Fruit fly (Drosophila melanogaster) whole organism, embryonic: ENCODE data around the gene swa.

Source experiments
- Antp ChIP-seq: fragments of 200-800 bp; sonication (Bioruptor generic); optimal IDR thresholded peaks from 3 replicates; lab custom pipeline; 2016; ENCODE audit warnings: missing biosample characterization, missing genetic modification characterization
- Atf3 ChIP-seq: fragments of 200-800 bp; sonication (Bioruptor generic); optimal IDR thresholded peaks from 3 replicates; lab custom pipeline; 2016; ENCODE audit warnings: missing biosample characterization, missing genetic modification characterization
- CG12155 ChIP-seq: fragments of 200-800 bp; sonication (Bioruptor generic); optimal IDR thresholded peaks from 3 replicates; lab custom pipeline; 2016; ENCODE audit warnings: missing biosample characterization, missing genetic modification characterization
- CG13624 ChIP-seq: fragments of 200-800 bp; sonication (Bioruptor generic); optimal IDR thresholded peaks from 2 replicates; lab custom pipeline; 2016; ENCODE audit warnings: missing biosample characterization, missing genetic modification characterization
- CG13775 ChIP-seq: fragments of 200-800 bp; sonication (Bioruptor generic); optimal IDR thresholded peaks from 3 replicates; lab custom pipeline; 2017; ENCODE audit warnings: missing biosample characterization, mild to moderate bottlenecking, missing genetic modification characterization
- CG14965 ChIP-seq: fragments of 200-800 bp; sonication (Bioruptor generic); optimal IDR thresholded peaks from 2 replicates; lab custom pipeline; 2016; ENCODE audit warnings: missing biosample characterization, missing genetic modification characterization, borderline replicate concordance
- CG16863 ChIP-seq: fragments of 200-800 bp; sonication (Bioruptor generic); optimal IDR thresholded peaks from 3 replicates; lab custom pipeline; 2016; ENCODE audit warnings: missing biosample characterization, missing genetic modification characterization
- CG17361 ChIP-seq: fragments of 200-800 bp; sonication (Bioruptor generic); IDR thresholded peaks from 3 replicates; pipeline ENCODE4 v1.3.6; 2022; ENCODE audit warnings: missing biosample characterization, missing genetic modification characterization
- CG17612 ChIP-seq: fragments of 200-800 bp; sonication (Bioruptor generic); IDR thresholded peaks from 2 replicates; pipeline ENCODE4 v1.3.6; 2022; ENCODE audit warnings: missing biosample characterization, missing genetic modification characterization
- CG17829 ChIP-seq: fragments of 200-800 bp; optimal IDR thresholded peaks from 2 replicates; lab custom pipeline; 2019; ENCODE audit warnings: missing biosample characterization, mild to moderate bottlenecking, missing genetic modification characterization, moderate library complexity
- CG30403 ChIP-seq: fragments of 200-800 bp; sonication (Bioruptor generic); optimal IDR thresholded peaks from 3 replicates; lab custom pipeline; 2016; ENCODE audit warnings: missing biosample characterization, missing genetic modification characterization
- CG32532 ChIP-seq: fragments of 200-800 bp; sonication (Bioruptor generic); IDR thresholded peaks from 2 replicates; pipeline ENCODE4 v1.3.6; 2022; ENCODE audit warnings: missing biosample characterization, missing genetic modification characterization
- CG5245 ChIP-seq: fragments of 200-800 bp; sonication (Bioruptor generic); optimal IDR thresholded peaks from 3 replicates; lab custom pipeline; 2016; ENCODE audit warnings: missing biosample characterization, missing genetic modification characterization
- CG8359 ChIP-seq: fragments of 200-800 bp; sonication (Bioruptor generic); optimal IDR thresholded peaks from 2 replicates; lab custom pipeline; 2017; ENCODE audit warnings: missing biosample characterization, mild to moderate bottlenecking, missing genetic modification characterization, borderline replicate concordance
- CG8924 ChIP-seq: fragments of 200-800 bp; optimal IDR thresholded peaks from 3 replicates; lab custom pipeline; 2019; ENCODE audit warnings: missing biosample characterization, mild to moderate bottlenecking, missing genetic modification characterization, moderate library complexity
- CG9609 ChIP-seq: fragments of 200-800 bp; sonication (Bioruptor generic); optimal IDR thresholded peaks from 3 replicates; lab custom pipeline; 2016; ENCODE audit warnings: missing biosample characterization, missing genetic modification characterization
- CoRest ChIP-seq: fragments of 200-800 bp; sonication (Bioruptor generic); optimal IDR thresholded peaks from 3 replicates; lab custom pipeline; 2018; ENCODE audit warnings: missing biosample characterization, mild to moderate bottlenecking, missing genetic modification characterization, moderate library complexity
- D19A ChIP-seq: fragments of 200-800 bp; optimal IDR thresholded peaks from 3 replicates; lab custom pipeline; 2019; ENCODE audit warnings: missing biosample characterization, mild to moderate bottlenecking, missing genetic modification characterization, moderate library complexity
- Dfd ChIP-seq, 2 experiments: fragments of >200 bp; optimal IDR thresholded peaks; 2 replicates each; lab custom pipeline; 2017; ENCODE audit warnings: missing biosample characterization in 2 of 2, missing genetic modification characterization in 2 of 2
- Ets97D ChIP-seq: fragments of 200-800 bp; sonication (Bioruptor generic); optimal IDR thresholded peaks from 3 replicates; lab custom pipeline; 2016; ENCODE audit warnings: missing biosample characterization, missing genetic modification characterization
- Hand ChIP-seq: fragments of 200-800 bp; sonication (Bioruptor generic); optimal IDR thresholded peaks from 2 replicates; lab custom pipeline; 2017; ENCODE audit warnings: mild to moderate bottlenecking, missing biosample characterization, missing genetic modification reagents, missing genetic modification characterization
- Jarid2 ChIP-seq: fragments of 200-800 bp; sonication (Bioruptor generic); optimal IDR thresholded peaks from 3 replicates; lab custom pipeline; 2017; ENCODE audit warnings: mild to moderate bottlenecking, missing biosample characterization, missing genetic modification reagents, missing genetic modification characterization
- Kr ChIP-seq: fragments of 200-800 bp; sonication (Bioruptor generic); optimal IDR thresholded peaks from 2 replicates; lab custom pipeline; 2017; ENCODE audit warnings: missing biosample characterization, mild to moderate bottlenecking, missing genetic modification characterization
- MESR4 ChIP-seq: fragments of 200-800 bp; sonication (Bioruptor generic); optimal IDR thresholded peaks from 2 replicates; lab custom pipeline; 2018; ENCODE audit warnings: missing biosample characterization, mild to moderate bottlenecking, missing genetic modification characterization, moderate library complexity
- Max ChIP-seq: fragments of 200-800 bp; sonication (Bioruptor generic); optimal IDR thresholded peaks from 2 replicates; lab custom pipeline; 2016; ENCODE audit warnings: missing biosample characterization, mild to moderate bottlenecking, missing genetic modification characterization
- Optix ChIP-seq: fragments of 200-800 bp; sonication (Bioruptor generic); IDR thresholded peaks from 3 replicates; pipeline ENCODE4 v1.3.6; 2022; ENCODE audit warnings: missing biosample characterization, missing genetic modification characterization
- Pdp1 ChIP-seq, 2 experiments: fragments of 200-800 bp; sonication (Bioruptor generic); optimal IDR thresholded peaks; 3 replicates each; lab custom pipeline; 2016; ENCODE audit warnings: missing biosample characterization in 2 of 2, missing genetic modification characterization in 2 of 2, mild to moderate bottlenecking in 1 of 2, moderate library complexity in 1 of 2
- Xrp1 ChIP-seq: fragments of 200-800 bp; sonication (Bioruptor generic); IDR thresholded peaks from 2 replicates; pipeline ENCODE4 v1.3.6; 2022; ENCODE audit warnings: missing biosample characterization, missing genetic modification characterization
- ac ChIP-seq: fragments of 200-800 bp; sonication (Bioruptor generic); optimal IDR thresholded peaks from 3 replicates; lab custom pipeline; 2017; ENCODE audit warnings: missing biosample characterization, mild to moderate bottlenecking, missing genetic modification characterization
- aop ChIP-seq: fragments of 200-800 bp; sonication (Bioruptor generic); IDR thresholded peaks from 2 replicates; pipeline ENCODE4 v1.3.6; 2022; ENCODE audit warnings: missing biosample characterization, missing genetic modification characterization
- cato ChIP-seq: fragments of 200-800 bp; sonication (Bioruptor generic); optimal IDR thresholded peaks from 2 replicates; lab custom pipeline; 2016; ENCODE audit warnings: missing biosample characterization, missing genetic modification characterization, borderline replicate concordance
- corto ChIP-seq: fragments of 200-800 bp; sonication (Bioruptor generic); optimal IDR thresholded peaks from 2 replicates; lab custom pipeline; 2016; ENCODE audit warnings: missing biosample characterization, mild to moderate bottlenecking, missing genetic modification characterization, moderate library complexity
- esg ChIP-seq: fragments of 200-800 bp; sonication (Bioruptor generic); conservative IDR thresholded peaks from 2 replicates; pipeline ENCODE4 v1.3.6; 2022; ENCODE audit warnings: missing biosample characterization, missing genetic modification characterization
- gt ChIP-seq: fragments of 200-800 bp; sonication (Bioruptor generic); IDR thresholded peaks from 2 replicates; pipeline ENCODE4 v1.3.6; 2022; ENCODE audit warnings: missing biosample characterization, missing genetic modification characterization
- ham ChIP-seq: fragments of 200-800 bp; sonication (Bioruptor generic); IDR thresholded peaks from 2 replicates; pipeline ENCODE4 v1.3.6; 2022; ENCODE audit warnings: missing biosample characterization, missing genetic modification characterization
- hbn ChIP-seq: fragments of 200-800 bp; sonication (Bioruptor generic); IDR thresholded peaks from 2 replicates; pipeline ENCODE4 v1.3.6; 2022; ENCODE audit warnings: missing biosample characterization, missing genetic modification characterization; ENCODE audit not compliant: partially characterized antibody
- hth ChIP-seq: fragments of >200 bp; optimal IDR thresholded peaks from 2 replicates; lab custom pipeline; 2017; ENCODE audit warnings: inconsistent platforms
- kah ChIP-seq: fragments of 200-800 bp; sonication (Bioruptor generic); optimal IDR thresholded peaks from 2 replicates; lab custom pipeline; 2018; ENCODE audit warnings: missing biosample characterization, mild to moderate bottlenecking, missing genetic modification characterization
- lmd ChIP-seq: fragments of 200-800 bp; sonication (Bioruptor generic); IDR thresholded peaks from 2 replicates; pipeline ENCODE4 v1.3.6; 2022; ENCODE audit warnings: missing biosample characterization, missing genetic modification characterization
- nau ChIP-seq: fragments of 200-800 bp; sonication (Bioruptor generic); optimal IDR thresholded peaks from 3 replicates; lab custom pipeline; 2017; ENCODE audit warnings: missing biosample characterization, mild to moderate bottlenecking, missing genetic modification characterization, missing genetic modification reagents
- nmo ChIP-seq: fragments of 200-800 bp; sonication (Bioruptor generic); optimal IDR thresholded peaks from 2 replicates; lab custom pipeline; 2018; ENCODE audit warnings: missing biosample characterization, mild to moderate bottlenecking, missing genetic modification characterization, moderate library complexity
- otp ChIP-seq: fragments of 200-800 bp; sonication (Bioruptor generic); IDR thresholded peaks from 3 replicates; pipeline ENCODE4, ENCODE4 v1.3.6; 2022; ENCODE audit warnings: missing biosample characterization, missing genetic modification characterization
- pum ChIP-seq: fragments of 200-800 bp; sonication (Bioruptor generic); optimal IDR thresholded peaks from 2 replicates; lab custom pipeline; 2016; ENCODE audit warnings: missing biosample characterization, missing genetic modification characterization
- repo ChIP-seq: fragments of 200-800 bp; sonication (Bioruptor generic); optimal IDR thresholded peaks from 2 replicates; lab custom pipeline; 2016; ENCODE audit warnings: missing biosample characterization, missing genetic modification characterization
- sd ChIP-seq: fragments of 200-800 bp; sonication (Bioruptor generic); optimal IDR thresholded peaks from 3 replicates; lab custom pipeline; 2018; ENCODE audit warnings: missing biosample characterization, mild to moderate bottlenecking, missing genetic modification characterization, moderate library complexity
- sr ChIP-seq: fragments of 200-800 bp; sonication (Bioruptor generic); IDR thresholded peaks from 3 replicates; pipeline ENCODE4 v1.3.6; 2022; ENCODE audit warnings: missing biosample characterization, missing genetic modification characterization
- stwl ChIP-seq: fragments of 200-800 bp; sonication (Bioruptor generic); optimal IDR thresholded peaks from 3 replicates; lab custom pipeline; 2018; ENCODE audit warnings: missing biosample characterization, mild to moderate bottlenecking, missing genetic modification characterization, moderate library complexity
- tna ChIP-seq: fragments of 200-800 bp; sonication (Bioruptor generic); IDR thresholded peaks from 2 replicates; pipeline ENCODE4 v1.3.6; 2022; ENCODE audit warnings: missing biosample characterization, missing genetic modification characterization; ENCODE audit not compliant: partially characterized antibody
- toy ChIP-seq: fragments of 200-800 bp; sonication (Bioruptor generic); IDR thresholded peaks from 2 replicates; pipeline ENCODE4 v1.3.6; 2022; ENCODE audit warnings: missing biosample characterization, missing genetic modification characterization
- unc-4 ChIP-seq: fragments of 200-800 bp; sonication (Bioruptor generic); IDR thresholded peaks from 2 replicates; pipeline ENCODE4 v1.3.6; 2022; ENCODE audit warnings: missing biosample characterization, missing genetic modification characterization; ENCODE audit not compliant: partially characterized antibody
- wek ChIP-seq: fragments of 200-800 bp; sonication (Bioruptor generic); optimal IDR thresholded peaks from 3 replicates; lab custom pipeline; 2018; ENCODE audit warnings: missing biosample characterization, mild to moderate bottlenecking, missing genetic modification characterization, moderate library complexity

The swa gene

DNA sequence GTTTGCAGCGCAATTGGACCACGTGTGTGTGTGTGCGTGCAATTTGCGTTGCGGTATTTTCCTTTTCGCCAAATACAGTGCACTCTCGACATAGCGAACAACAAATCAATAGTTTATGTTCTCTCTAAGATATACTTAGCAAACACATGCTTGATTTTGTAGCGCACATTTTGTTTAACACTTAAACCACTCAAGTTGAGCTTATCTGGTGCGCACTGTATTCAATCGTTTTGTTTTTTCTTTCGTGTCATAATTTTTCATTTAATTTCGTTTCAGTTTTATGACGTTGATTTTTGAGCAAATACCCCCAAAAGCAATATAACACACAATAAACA is 816 bp upstream of the swa start (continued):
- TF ChIP-seq hth (no peak), CG13775 (GFP tag; lab: Kevin White, UChicago) (peak; percentile 75), ac (no peak), Jarid2 (no peak), sd (tag; lab: Kevin White, UChicago) (peak; percentile 78), cato (GFP tag; lab: Kevin White, UChicago) (no peak), Pdp1 (GFP tag; optimal IDR thresholded peaks at IDR 0.05; lab: Kevin White, UChicago) (peak; percentile 68 to 87), toy (GFP tag; lab: Robert Waterston, UW) (peak; percentile 78; the same call in 1 of the 2 replicates), stwl (tag; lab: Kevin White, UChicago) (no peak), CG9609 (GFP tag; lab: Kevin White, UChicago) (peak; percentile 78), CG16863 (GFP tag; lab: Kevin White, UChicago) (peak; percentile 67), Atf3 (GFP tag; lab: Kevin White, UChicago) (peak; percentile 57), gt (GFP tag; lab: Robert Waterston, UW) (peak; percentile 61; the same call in 1 of the 2 replicates), Hand (GFP tag; lab: Kevin White, UChicago) (peak; percentile 83), kah (GFP tag; lab: Kevin White, UChicago) (peak; percentile 54), CG32532 (GFP tag; lab: Robert Waterston, UW) (peak; percentile 95), MESR4 (no peak), Ets97D (GFP tag; lab: Kevin White, UChicago) (peak; percentile 43), CG8924 (tag; lab: Kevin White, UChicago) (no peak), CG17612 (GFP tag; lab: Robert Waterston, UW) (0 out of 2 replicates have a peak, but pooled peaks have one; percentile 41), esg (GFP tag; lab: Robert Waterston, UW) (peak; percentile 74), Xrp1 (GFP tag; lab: Robert Waterston, UW) (peak; percentile 80), lmd (GFP tag; lab: Robert Waterston, UW) (peak; percentile 91), CG30403 (GFP tag; lab: Kevin White, UChicago) (peak; percentile 81), unc-4 (GFP tag; lab: Robert Waterston, UW) (no peak), nau (GFP tag; lab: Kevin White, UChicago) (no peak), CG13624 (GFP tag; lab: Kevin White, UChicago) (peak; percentile 95), wek (peak; percentile 51), D19A (tag; lab: Kevin White, UChicago) (peak; percentile 58), CG17829 (tag; lab: Kevin White, UChicago) (peak; percentile 59), aop (GFP tag; lab: Robert Waterston, UW) (peak; percentile 69), sr (peak; percentile 65; the same call in 2 of the 3 replicates), CG5245 (GFP tag; lab: Kevin White, UChicago) (peak; percentile 72), CG12155 (peak; percentile 85), CG14965 (GFP tag; lab: Kevin White, UChicago) (no peak), Max (GFP tag; lab: Kevin White, UChicago) (peak; percentile 65), Kr (GFP tag; lab: Kevin White, UChicago) (no peak), repo (GFP tag; lab: Kevin White, UChicago) (peak; percentile 57), pum (peak; percentile 82), ham (GFP tag; lab: Robert Waterston, UW) (peak; percentile 78; the same call in 1 of the 2 replicates), tna (GFP tag; lab: Robert Waterston, UW) (no peak), Dfd (GFP tag; optimal IDR thresholded peaks at IDR 0.05; lab: Kevin White, UChicago) (no peak), Optix (GFP tag; lab: Robert Waterston, UW) (peak; percentile 86), CoRest (tag; lab: Kevin White, UChicago) (peak; percentile 83), hbn (GFP tag; lab: Robert Waterston, UW) (no peak), CG17361 (GFP tag; lab: Robert Waterston, UW) (peak; percentile 68; the same call in 2 of the 3 replicates), corto (GFP tag; lab: Kevin White, UChicago) (peak; percentile 61), otp (GFP tag; lab: Robert Waterston, UW) (peak; percentile 76), CG8359 (GFP tag; lab: Kevin White, UChicago) (no peak), nmo (GFP tag; lab: Kevin White, UChicago) (peak; percentile 80), Antp (GFP tag; lab: Kevin White, UChicago) (peak; percentile 89)
